In genomic region chr3R:23723381-23724034, dm6 we compare ENCODE assay signal across 5 fruit fly cellular contexts.
A peak's percentile ranks its signal among the peaks of the same experiment; 100 is the strongest.
TF ChIP-seq lines count a peak whose summit lies in the region.

No protein-coding gene starts in this region.

- no peak for TF ChIP-seq CTCF in whole organism, embryonic (GFP tag; optimal IDR thresholded peaks at IDR 0.05; lab: Kevin White, UChicago)

TF ChIP-seq in whole organism, adult, 20 proteins besides CTCF, POLR2A, EP300 and RAD21 (continues in another document):
- TF ChIP-seq CG5204 (GFP tag; optimal IDR thresholded peaks at IDR 0.05; lab: Kevin White, UChicago), result peak; percentile 11
- TF ChIP-seq kay (GFP tag; lab: Kevin White, UChicago; ENCODE audit: borderline replicate concordance), result peak; percentile 98
- peak; percentile 80 for TF ChIP-seq CG7045 (GFP tag; optimal IDR thresholded peaks at IDR 0.05; lab: Kevin White, UChicago)
- no peak for TF ChIP-seq cnc (optimal IDR thresholded peaks at IDR 0.05; lab: Kevin White, UChicago)
- TF ChIP-seq toe (GFP tag; optimal IDR thresholded peaks at IDR 0.05; lab: Kevin White, UChicago), result peak; percentile 54
- peak; percentile 94 for TF ChIP-seq ovo (GFP tag; optimal IDR thresholded peaks at IDR 0.05; lab: Kevin White, UChicago)
- peak; percentile 77 for TF ChIP-seq CG7101 (tag; optimal IDR thresholded peaks at IDR 0.05; lab: Kevin White, UChicago)
- TF ChIP-seq Hr96 (GFP tag; optimal IDR thresholded peaks at IDR 0.05; lab: Kevin White, UChicago), result peak; percentile 65
- peak; percentile 79 for TF ChIP-seq CG11617 (GFP tag; optimal IDR thresholded peaks at IDR 0.05; lab: Kevin White, UChicago)
- TF ChIP-seq CG1620 (GFP tag; optimal IDR thresholded peaks at IDR 0.05; lab: Kevin White, UChicago), result no peak
- TF ChIP-seq CG14711 (tag; optimal IDR thresholded peaks at IDR 0.05; lab: Kevin White, UChicago), result no peak
- peak; percentile 89 for TF ChIP-seq pad (GFP tag; optimal IDR thresholded peaks at IDR 0.05; lab: Kevin White, UChicago)
- peak; percentile 92 for TF ChIP-seq Crg-1 (GFP tag; optimal IDR thresholded peaks at IDR 0.05; lab: Kevin White, UChicago)
- TF ChIP-seq Clk (GFP tag; optimal IDR thresholded peaks at IDR 0.05; lab: Kevin White, UChicago), result peak; percentile 81
- TF ChIP-seq tj (GFP tag; optimal IDR thresholded peaks at IDR 0.05; lab: Kevin White, UChicago), result peak; percentile 88
- peak; percentile 55 for TF ChIP-seq CG12768 (GFP tag; optimal IDR thresholded peaks at IDR 0.05; lab: Kevin White, UChicago)
- TF ChIP-seq CG33017 (tag; optimal IDR thresholded peaks at IDR 0.05; lab: Kevin White, UChicago), result peak; percentile 72
- TF ChIP-seq Mnt (GFP tag; optimal IDR thresholded peaks at IDR 0.05; lab: Kevin White, UChicago), result peak; percentile 91

TF ChIP-seq in whole organism, embryonic, 481 proteins besides CTCF, POLR2A, EP300 and RAD21 (continues in another document):
- TF ChIP-seq CG11695 (GFP tag; IDR thresholded peaks at IDR 0.05; lab: Robert Waterston, UW), result peak; percentile 44; the same call in 1 of the 3 replicates
- peak; percentile 52 for TF ChIP-seq CG8359 (GFP tag; optimal IDR thresholded peaks at IDR 0.05; lab: Kevin White, UChicago; ENCODE audit: borderline replicate concordance)
- TF ChIP-seq dmrt11E (tag; optimal IDR thresholded peaks at IDR 0.05; lab: Kevin White, UChicago), result no peak
- no peak for TF ChIP-seq Fer2 (tag; optimal IDR thresholded peaks at IDR 0.05; lab: Kevin White, UChicago)
- TF ChIP-seq NFAT (GFP tag; IDR thresholded peaks at IDR 0.05; lab: Robert Waterston, UW), result no peak
- TF ChIP-seq CG4424 (GFP tag; optimal IDR thresholded peaks at IDR 0.05; lab: Kevin White, UChicago), result peak; percentile 70
- TF ChIP-seq sima (GFP tag; optimal IDR thresholded peaks at IDR 0.05; lab: Kevin White, UChicago), result no peak
- TF ChIP-seq CG15269 (tag; optimal IDR thresholded peaks at IDR 0.05; lab: Kevin White, UChicago), result peak; percentile 2
- TF ChIP-seq cwo (GFP tag; optimal IDR thresholded peaks at IDR 0.05; lab: Kevin White, UChicago), result peak; percentile 73
- TF ChIP-seq Hr3 (GFP tag; optimal IDR thresholded peaks at IDR 0.05; lab: Kevin White, UChicago), result no peak
- peak; percentile 50; the same call in 2 of the 3 replicates for TF ChIP-seq tgo (GFP tag; IDR thresholded peaks at IDR 0.05; lab: Robert Waterston, UW)
- peak; percentile 75 for TF ChIP-seq CG3407 (GFP tag; optimal IDR thresholded peaks at IDR 0.05; lab: Kevin White, UChicago)
- no peak for TF ChIP-seq hkb (optimal IDR thresholded peaks at IDR 0.05; lab: Kevin White, UChicago)
- TF ChIP-seq hkb (GFP tag; IDR thresholded peaks at IDR 0.05; lab: Robert Waterston, UW), result peak; percentile 89
- TF ChIP-seq CG3163 (GFP tag; optimal IDR thresholded peaks at IDR 0.05; lab: Kevin White, UChicago), result no peak
- TF ChIP-seq HmgZ (tag; optimal IDR thresholded peaks at IDR 0.05; lab: Kevin White, UChicago), result peak; percentile 15
- no peak for TF ChIP-seq BEAF-32 (GFP tag; optimal IDR thresholded peaks at IDR 0.05; lab: Kevin White, UChicago)
- TF ChIP-seq CG6765 (GFP tag; optimal IDR thresholded peaks at IDR 0.05; lab: Kevin White, UChicago), result peak; percentile 65

TF ChIP-seq in whole organism, prepupa, 60 proteins besides CTCF, POLR2A, EP300 and RAD21 (continues in another document):
- TF ChIP-seq Sox14 (GFP tag; optimal IDR thresholded peaks at IDR 0.05; lab: Kevin White, UChicago) (peak; percentile 36), CG3919 (GFP tag; optimal IDR thresholded peaks at IDR 0.05; lab: Kevin White, UChicago) (peak; percentile 61), Sox102F (GFP tag; optimal IDR thresholded peaks at IDR 0.05; lab: Kevin White, UChicago) (peak; percentile 33), Ets96B (tag; optimal IDR thresholded peaks at IDR 0.05; lab: Kevin White, UChicago) (no peak), CG7368 (GFP tag; optimal IDR thresholded peaks at IDR 0.05; lab: Kevin White, UChicago) (peak; percentile 78), OdsH (GFP tag; optimal IDR thresholded peaks at IDR 0.05; lab: Kevin White, UChicago) (peak; percentile 51), Smox (GFP tag; optimal IDR thresholded peaks at IDR 0.05; lab: Kevin White, UChicago) (no peak), CG10669 (GFP tag; optimal IDR thresholded peaks at IDR 0.05; lab: Kevin White, UChicago) (peak; percentile 36), Lpt (GFP tag; optimal IDR thresholded peaks at IDR 0.05; lab: Kevin White, UChicago) (no peak), achi (GFP tag; optimal IDR thresholded peaks at IDR 0.05; lab: Kevin White, UChicago) (peak; percentile 21), CG8632 (GFP tag; optimal IDR thresholded peaks at IDR 0.05; lab: Kevin White, UChicago) (peak; percentile 5), CG6276 (GFP tag; optimal IDR thresholded peaks at IDR 0.05; lab: Kevin White, UChicago) (peak; percentile 33), cyc (GFP tag; optimal IDR thresholded peaks at IDR 0.05; lab: Kevin White, UChicago) (no peak), CG6792 (GFP tag; optimal IDR thresholded peaks at IDR 0.05; lab: Kevin White, UChicago) (peak; percentile 60), CG9139 (GFP tag; optimal IDR thresholded peaks at IDR 0.05; lab: Kevin White, UChicago) (peak; percentile 46), Gug (GFP tag; IDR thresholded peaks at IDR 0.05; lab: Robert Waterston, UW) (peak; percentile 52; the same call in 1 of the 2 replicates), lz (GFP tag; optimal IDR thresholded peaks at IDR 0.05; lab: Kevin White, UChicago) (peak; percentile 41), salr (GFP tag; optimal IDR thresholded peaks at IDR 0.05; lab: Kevin White, UChicago) (peak in 1 of 2 experiments; percentile 39), CG11294 (GFP tag; IDR thresholded peaks at IDR 0.05; lab: Robert Waterston, UW) (peak; percentile 10; the same call in 1 of the 2 replicates)

TF ChIP-seq in whole organism, pupa, 21 proteins besides CTCF, POLR2A, EP300 and RAD21:
- peak; percentile 79 for TF ChIP-seq gl (tag; optimal IDR thresholded peaks at IDR 0.05; lab: Kevin White, UChicago)
- TF ChIP-seq CG14655 (GFP tag; optimal IDR thresholded peaks at IDR 0.05; lab: Kevin White, UChicago), result peak; percentile 40
- TF ChIP-seq D1 (tag; optimal IDR thresholded peaks at IDR 0.05; lab: Kevin White, UChicago), result no peak
- TF ChIP-seq CG13204 (GFP tag; optimal IDR thresholded peaks at IDR 0.05; lab: Kevin White, UChicago), result no peak
- peak; percentile 55; the same call in 1 of the 3 replicates for TF ChIP-seq CG4496 (GFP tag; IDR thresholded peaks at IDR 0.05; lab: Robert Waterston, UW)
- no peak for TF ChIP-seq Pif1A (GFP tag; optimal IDR thresholded peaks at IDR 0.05; lab: Kevin White, UChicago)
- TF ChIP-seq CG12605 (GFP tag; IDR thresholded peaks at IDR 0.05; lab: Robert Waterston, UW), result no peak; the same call in 1 of the 2 replicates
- TF ChIP-seq CG34367 (tag; optimal IDR thresholded peaks at IDR 0.05; lab: Kevin White, UChicago), result peak; percentile 41
- peak; percentile 29 for TF ChIP-seq Pif1B (GFP tag; optimal IDR thresholded peaks at IDR 0.05; lab: Kevin White, UChicago)
- peak; percentile 60 for TF ChIP-seq Ets98B (GFP tag; IDR thresholded peaks at IDR 0.05; lab: Robert Waterston, UW)
- TF ChIP-seq EcR (GFP tag; optimal IDR thresholded peaks at IDR 0.05; lab: Kevin White, UChicago), result peak; percentile 73
- peak; percentile 42 for TF ChIP-seq CG8159 (tag; optimal IDR thresholded peaks at IDR 0.05; lab: Kevin White, UChicago)
- TF ChIP-seq fd96Ca (GFP tag; IDR thresholded peaks at IDR 0.05; lab: Robert Waterston, UW), result peak; percentile 56
- no peak for TF ChIP-seq CG9948 (tag; optimal IDR thresholded peaks at IDR 0.05; lab: Kevin White, UChicago)
- peak; percentile 36 for TF ChIP-seq CG17806 (tag; optimal IDR thresholded peaks at IDR 0.05; lab: Kevin White, UChicago)
- no peak for TF ChIP-seq CG10348 (GFP tag; IDR thresholded peaks at IDR 0.05; lab: Robert Waterston, UW)
- peak; percentile 40 for TF ChIP-seq CG8301 (tag; optimal IDR thresholded peaks at IDR 0.05; lab: Kevin White, UChicago)
- no peak for TF ChIP-seq Snoo (tag; optimal IDR thresholded peaks at IDR 0.05; lab: Kevin White, UChicago)
- TF ChIP-seq CG15710 (tag; optimal IDR thresholded peaks at IDR 0.05; lab: Kevin White, UChicago), result peak; percentile 23
- TF ChIP-seq CG32121 (GFP tag; IDR thresholded peaks at IDR 0.05; lab: Robert Waterston, UW), result peak; percentile 68

TF ChIP-seq in whole organism, wandering third instar larva, 38 proteins besides CTCF, POLR2A, EP300 and RAD21 (continues in another document):
- TF ChIP-seq Mio (GFP tag; optimal IDR thresholded peaks at IDR 0.05; lab: Kevin White, UChicago) (no peak), CG9705 (GFP tag; optimal IDR thresholded peaks at IDR 0.05; lab: Kevin White, UChicago) (no peak), fru (GFP tag; optimal IDR thresholded peaks at IDR 0.05; lab: Kevin White, UChicago) (peak; percentile 24), rgr (GFP tag; optimal IDR thresholded peaks at IDR 0.05; lab: Kevin White, UChicago) (peak; percentile 15), h (GFP tag; optimal IDR thresholded peaks at IDR 0.05; lab: Kevin White, UChicago) (peak; percentile 45), brk (GFP tag; optimal IDR thresholded peaks at IDR 0.05; lab: Kevin White, UChicago) (no peak), Jra (GFP tag; optimal IDR thresholded peaks at IDR 0.05; lab: Kevin White, UChicago) (peak; percentile 17), pan (optimal IDR thresholded peaks at IDR 0.05; lab: Kevin White, UChicago) (no peak), Dfd (GFP tag; optimal IDR thresholded peaks at IDR 0.05; lab: Kevin White, UChicago) (no peak), Abd-B (GFP tag; optimal IDR thresholded peaks at IDR 0.05; lab: Kevin White, UChicago) (no peak), dl (GFP tag; optimal IDR thresholded peaks at IDR 0.05; lab: Kevin White, UChicago; ENCODE audit: insufficient read depth in 1 of 2, partially characterized antibody in 2 of 2) (peak; percentile 22 to 38), tai (GFP tag; optimal IDR thresholded peaks at IDR 0.05; lab: Kevin White, UChicago) (peak; percentile 51), Hr83 (GFP tag; optimal IDR thresholded peaks at IDR 0.05; lab: Kevin White, UChicago; ENCODE audit: poor library complexity, severe bottlenecking) (peak; percentile 70), usp (GFP tag; optimal IDR thresholded peaks at IDR 0.05; lab: Kevin White, UChicago) (no peak), HLH106 (tag; optimal IDR thresholded peaks at IDR 0.05; lab: Kevin White, UChicago) (peak; percentile 10), lola (GFP tag; optimal IDR thresholded peaks at IDR 0.05; lab: Kevin White, UChicago) (no peak), foxo (GFP tag; optimal IDR thresholded peaks at IDR 0.05; lab: Kevin White, UChicago) (peak in 1 of 2 experiments; percentile 51), CrebA (GFP tag; optimal IDR thresholded peaks at IDR 0.05; lab: Kevin White, UChicago; ENCODE audit: borderline replicate concordance) (no peak), jim (GFP tag; optimal IDR thresholded peaks at IDR 0.05; lab: Kevin White, UChicago) (no peak), Sp1 (GFP tag; optimal IDR thresholded peaks at IDR 0.05; lab: Kevin White, UChicago) (peak; percentile 2), Hnf4 (GFP tag; optimal IDR thresholded peaks at IDR 0.05; lab: Kevin White, UChicago) (no peak), sage (GFP tag; optimal IDR thresholded peaks at IDR 0.05; lab: Kevin White, UChicago) (peak; percentile 34), Dif (GFP tag; optimal IDR thresholded peaks at IDR 0.05; lab: Kevin White, UChicago; ENCODE audit: partially characterized antibody) (peak; percentile 74), br (GFP tag; optimal IDR thresholded peaks at IDR 0.05; lab: Kevin White, UChicago) (peak; percentile 11)
